Worm (Caenorhabditis elegans) whole organism, dauer: ENCODE results near the gene aff-1.

Experiments
- unc-62 ChIP-seq: sonication (generic microtip); optimal IDR thresholded peaks from 2 replicates; lab custom pipeline; 2017; ENCODE audit warnings: missing biosample characterization, missing genetic modification reagents, missing genetic modification characterization

aff-1 gene

DNA sequence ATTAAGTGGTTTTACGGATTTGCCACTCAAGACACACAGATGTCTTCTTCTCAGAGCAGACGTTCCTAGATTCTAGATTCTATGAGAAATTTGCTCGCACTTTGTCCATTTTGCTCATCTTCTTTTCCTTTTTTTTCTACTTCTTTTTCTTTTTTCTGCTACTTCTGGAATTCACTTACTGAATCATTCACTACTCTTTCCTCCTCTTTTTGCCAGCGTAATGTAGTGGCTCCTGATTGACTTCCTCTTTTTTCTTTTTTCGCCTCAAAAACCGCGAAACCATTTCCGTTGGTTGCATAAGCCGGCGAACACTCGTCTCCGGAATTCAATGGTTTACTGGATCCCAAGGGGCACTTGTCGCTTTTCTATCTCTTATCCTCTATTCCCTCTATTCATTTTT, 31.3 kb downstream of the aff-1 start:
- no peak for TF ChIP-seq unc-62

DNA sequence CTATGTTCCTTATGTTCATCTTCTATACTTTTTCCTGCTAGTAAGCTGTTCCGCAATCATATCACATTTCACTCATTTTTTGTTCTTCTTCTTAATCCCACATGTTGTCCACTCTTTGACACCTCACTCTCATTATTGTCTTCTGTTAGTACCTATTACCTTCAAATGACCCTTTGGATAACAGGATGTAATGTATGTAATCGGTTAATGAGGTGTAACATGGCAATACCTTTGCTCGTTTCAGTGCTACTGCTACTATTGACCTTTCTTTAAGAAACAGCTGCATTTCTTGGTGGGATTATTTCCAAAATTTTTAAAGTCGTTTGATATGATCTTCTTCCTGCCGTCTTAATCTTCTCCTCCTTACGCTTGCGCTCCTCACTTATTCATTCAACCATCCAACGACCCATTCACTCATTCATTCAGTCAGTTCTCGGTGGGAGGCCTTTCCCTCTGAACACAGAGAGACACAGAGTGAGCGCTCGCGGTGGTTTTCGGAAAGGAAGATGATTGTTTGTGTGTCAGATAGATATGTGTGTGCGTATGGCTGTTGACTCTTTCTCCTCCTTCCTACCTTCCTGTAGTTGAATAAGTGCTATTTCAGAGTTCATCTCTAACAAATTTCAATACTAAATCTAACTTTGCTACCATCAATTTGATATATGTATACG, 31.9 kb downstream of the aff-1 start:
- TF ChIP-seq unc-62, result no peak

- TF ChIP-seq unc-62, result no peak
Observed at ce11 chrII:6830923-6831322, 32.6 kb downstream of the aff-1 start.

- TF ChIP-seq unc-62, result no peak
Observed at ce11 chrII:6830012-6830411, 33.5 kb downstream of the aff-1 start.

ce11 chrII:6829108-6829507, 34.4 kb downstream of the aff-1 start:
- TF ChIP-seq unc-62, result no peak

ce11 chrII:6828073-6828900, 35.3 kb downstream of the aff-1 start:
- TF ChIP-seq unc-62, result no peak

DNA sequence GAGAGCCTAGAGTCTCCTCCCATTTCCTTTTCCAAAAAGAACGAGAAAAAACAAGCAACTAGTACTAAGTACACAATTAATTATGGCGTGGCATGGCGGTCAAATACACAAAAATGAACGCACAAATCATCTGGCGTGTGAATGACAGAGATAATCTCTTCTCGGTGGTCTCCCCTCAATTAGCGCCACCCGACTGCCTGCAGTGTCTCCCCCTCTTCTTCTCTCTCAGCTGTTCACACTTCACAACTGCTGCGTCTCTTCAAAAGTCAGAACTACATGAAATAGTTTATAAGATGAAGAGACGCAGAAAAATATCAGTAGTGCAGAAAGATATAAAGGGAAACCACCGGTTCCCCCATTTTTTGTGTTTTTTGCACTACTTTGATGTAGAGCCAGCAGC, 36.2 kb downstream of the aff-1 start:
- TF ChIP-seq unc-62, result no peak

ce11 chrII:6826726-6827125, 36.8 kb downstream of the aff-1 start:
- TF ChIP-seq unc-62, result no peak

- no peak for TF ChIP-seq unc-62
Observed at ce11 chrII:6825732-6826131, 37.8 kb downstream of the aff-1 start.

DNA sequence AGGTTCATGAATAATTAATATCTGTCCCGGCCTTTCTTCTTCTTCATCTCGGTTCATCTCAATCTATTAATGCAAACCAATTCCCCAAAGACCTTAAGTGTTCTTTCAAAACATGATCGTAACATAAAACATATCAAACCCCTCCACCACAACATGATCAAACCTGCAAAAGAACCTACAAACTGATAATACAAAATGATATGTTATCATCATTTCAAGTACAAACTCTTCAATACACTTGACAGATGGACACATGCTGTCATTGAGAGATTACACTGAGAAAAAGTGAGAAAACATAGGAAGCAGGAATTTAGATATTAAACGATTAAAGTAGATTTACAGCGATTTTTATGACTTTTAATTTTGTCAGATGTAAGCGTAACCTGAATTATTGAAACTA, 39.0 kb downstream of the aff-1 start:
- no peak for TF ChIP-seq unc-62

ce11 chrII:6823912-6824311, 39.6 kb downstream of the aff-1 start:
- TF ChIP-seq unc-62, result no peak

DNA sequence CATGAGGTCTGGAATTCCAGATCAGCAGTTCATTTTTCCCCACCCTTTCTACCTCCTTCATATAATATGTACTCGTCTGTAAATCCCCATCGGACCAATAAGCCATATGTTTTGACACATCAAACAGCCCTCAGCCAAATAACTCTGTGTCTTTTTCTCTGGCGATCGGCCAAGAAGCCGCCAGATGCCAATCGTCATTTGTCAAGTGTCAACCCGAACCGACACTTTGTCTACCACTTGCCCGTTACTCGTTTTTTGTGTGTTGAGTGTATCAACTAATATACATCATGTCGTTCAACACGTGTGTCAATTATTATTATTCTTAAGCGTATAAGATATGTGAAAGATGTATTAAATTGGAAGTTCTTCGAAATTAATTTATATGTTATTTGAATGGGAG, 40.3 kb downstream of the aff-1 start:
- no peak for TF ChIP-seq unc-62

- TF ChIP-seq unc-62, result no peak
Observed at ce11 chrII:6822347-6822746, 41.2 kb downstream of the aff-1 start.

DNA sequence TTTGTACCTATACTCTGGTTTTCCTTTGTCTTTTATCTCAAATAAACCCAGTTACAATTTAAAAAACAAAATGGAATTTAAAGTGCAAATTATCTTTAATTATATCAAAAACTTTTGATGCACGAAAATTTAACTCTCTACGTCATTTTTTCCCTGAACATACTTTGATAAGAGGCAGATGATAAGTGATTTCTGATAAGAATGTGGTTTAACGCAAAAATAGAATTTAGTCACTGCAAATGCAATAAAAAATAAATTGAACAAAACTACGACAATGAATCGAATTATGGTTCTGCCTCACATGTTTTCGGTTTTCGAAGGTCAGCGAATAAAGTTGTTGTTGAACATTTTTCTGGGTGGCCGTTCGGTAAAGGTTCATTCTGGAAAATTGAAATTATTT, 41.7 kb downstream of the aff-1 start:
- no peak for TF ChIP-seq unc-62

- no peak for TF ChIP-seq unc-62
Observed at ce11 chrII:6821118-6821517, 42.4 kb downstream of the aff-1 start.

DNA sequence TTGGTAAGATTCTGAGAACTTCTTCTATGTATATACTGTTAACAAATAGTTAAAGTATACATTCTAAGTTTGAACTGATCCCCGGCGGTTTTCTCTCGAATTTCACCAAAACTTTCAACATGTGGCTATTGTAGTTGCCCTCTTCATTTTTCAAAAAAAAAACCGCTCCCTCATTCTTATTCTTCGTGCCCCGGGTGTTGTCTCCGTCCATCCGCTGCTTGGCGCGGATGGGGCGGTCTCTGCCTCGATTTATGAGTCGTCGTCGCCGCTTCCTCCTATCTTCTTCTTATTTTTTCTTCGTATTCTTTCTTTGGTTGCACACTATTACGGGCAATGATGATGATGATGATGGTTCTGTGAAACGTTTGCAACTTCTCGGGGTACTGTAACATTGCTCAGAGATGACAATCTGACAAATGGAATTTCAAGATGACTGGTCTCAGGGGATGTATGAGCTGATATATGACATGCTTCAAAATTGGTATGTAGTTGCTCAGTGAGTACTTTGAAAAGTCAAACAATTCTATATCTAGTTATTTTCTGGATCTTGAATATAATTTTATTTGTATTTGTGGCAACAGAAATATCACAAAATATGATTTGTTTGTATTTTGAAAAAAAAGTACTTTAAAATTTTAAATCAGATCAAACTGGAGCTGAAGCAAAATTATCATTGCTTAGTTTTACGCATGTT, 43.1 kb downstream of the aff-1 start:
- TF ChIP-seq unc-62, result no peak

DNA sequence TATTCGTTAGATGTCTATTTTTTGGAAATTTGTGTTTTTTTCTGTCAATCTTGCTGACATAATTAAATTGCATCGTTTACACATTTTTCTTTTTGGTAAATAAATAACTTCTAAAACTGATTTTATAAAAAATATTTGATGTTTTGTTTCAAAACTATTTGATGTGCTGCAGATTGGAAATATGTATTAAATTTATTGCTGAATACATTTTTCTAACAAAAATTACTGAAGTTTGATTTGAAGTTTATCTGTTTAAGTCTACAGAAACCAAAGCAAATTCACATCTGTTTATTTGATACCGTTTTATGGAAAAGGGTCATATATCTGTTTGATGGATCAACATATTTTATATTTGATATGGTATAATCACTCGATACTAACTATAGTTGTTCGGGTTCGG, 47.2 kb downstream of the aff-1 start:
- no peak for TF ChIP-seq unc-62

DNA sequence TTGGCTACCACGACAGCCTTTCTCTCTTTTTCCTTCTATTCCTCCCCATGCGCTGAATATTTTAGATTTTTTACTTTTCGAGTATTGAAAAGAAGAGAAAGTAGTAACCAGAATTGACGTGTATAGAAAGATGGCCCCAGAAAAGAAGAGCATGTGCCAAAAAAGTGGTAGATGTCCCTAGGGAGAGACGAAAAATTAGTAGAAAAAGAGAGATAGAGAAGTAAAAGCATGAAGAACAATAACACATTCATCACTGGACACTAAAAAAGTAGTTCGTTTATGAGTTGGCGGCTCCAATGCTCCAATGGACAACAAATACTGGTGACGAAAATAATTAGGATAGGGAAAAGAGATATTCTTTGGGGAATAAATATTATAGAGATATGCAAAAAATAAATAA, 51.0 kb downstream of the aff-1 start:
- no peak for TF ChIP-seq unc-62
